Worm (Caenorhabditis elegans) whole organism, L3 larva: Measurements from ENCODE around the gene twk-16.
A peak's percentile ranks its signal among the peaks of the same experiment; 100 is the strongest.

Experiments
- R02D3.7 ChIP-seq: fragments of 150-350 bp; optimal IDR thresholded peaks from 2 replicates; lab custom pipeline; 2014; ENCODE audit warnings: missing biosample characterization, missing genetic modification characterization
- aly-2 ChIP-seq: fragments of 150-350 bp; optimal IDR thresholded peaks from 2 replicates; lab custom pipeline; 2014; ENCODE audit warnings: missing biosample characterization, missing genetic modification characterization
- ama-1 ChIP-seq: fragments of 150-350 bp; optimal IDR thresholded peaks from 2 replicates; lab custom pipeline; 2018
- ceh-16 ChIP-seq: sonication (generic microtip); optimal IDR thresholded peaks from 2 replicates; lab custom pipeline; 2017; ENCODE audit warnings: missing biosample characterization, missing genetic modification characterization
- ceh-28 ChIP-seq: fragments of 150-350 bp; optimal IDR thresholded peaks from 2 replicates; lab custom pipeline; 2014; ENCODE audit warnings: missing biosample characterization, missing genetic modification reagents, missing genetic modification characterization
- ceh-82 ChIP-seq: fragments of 150-350 bp; optimal IDR thresholded peaks from 2 replicates; lab custom pipeline; 2014; ENCODE audit warnings: missing biosample characterization, missing genetic modification characterization
- ceh-9 ChIP-seq: sonication (generic microtip); optimal IDR thresholded peaks from 2 replicates; lab custom pipeline; 2018; ENCODE audit warnings: missing biosample characterization, missing genetic modification characterization
- daf-12 ChIP-seq: fragments of 150-350 bp; optimal IDR thresholded peaks from 2 replicates; lab custom pipeline; 2014; ENCODE audit warnings: missing biosample characterization, missing genetic modification reagents, missing genetic modification characterization
- egl-27 ChIP-seq: sonication (generic microtip); optimal IDR thresholded peaks from 4 replicates; lab custom pipeline; 2017; ENCODE audit warnings: missing biosample characterization, missing genetic modification reagents, missing genetic modification characterization
- egl-5 ChIP-seq: fragments of 150-350 bp; optimal IDR thresholded peaks from 2 replicates; lab custom pipeline; 2017; ENCODE audit warnings: missing biosample characterization, missing genetic modification reagents, missing genetic modification characterization, inconsistent platforms
- elt-1 ChIP-seq: fragments of 150-350 bp; optimal IDR thresholded peaks from 2 replicates; lab custom pipeline; 2014; ENCODE audit warnings: missing biosample characterization, missing genetic modification characterization
- elt-2 ChIP-seq: sonication (generic microtip); optimal IDR thresholded peaks from 2 replicates; lab custom pipeline; 2016; ENCODE audit warnings: missing genetic modification reagents, mild to moderate bottlenecking, missing genetic modification characterization, missing compliant biosample characterization
- elt-3 ChIP-seq, 3 experiments: fragments of 150-350 bp in 1 of 3; sonication (generic microtip) in 2 of 3; optimal IDR thresholded peaks; 2 replicates in 2 of 3; 4 replicates in 1 of 3; lab custom pipeline; 2014 to 2017; ENCODE audit warnings: missing biosample characterization in 3 of 3, missing genetic modification characterization in 3 of 3
- eor-1 ChIP-seq, 2 experiments: fragments of 150-350 bp; optimal IDR thresholded peaks; 2 replicates each; lab custom pipeline; 2014 to 2018; ENCODE audit warnings: missing biosample characterization in 2 of 2, missing genetic modification characterization in 2 of 2
- fkh-10 ChIP-seq: sonication (generic microtip); optimal IDR thresholded peaks from 2 replicates; lab custom pipeline; 2017; ENCODE audit warnings: missing biosample characterization, missing genetic modification reagents, missing genetic modification characterization
- fkh-2 ChIP-seq: fragments of 150-350 bp; optimal IDR thresholded peaks from 2 replicates; lab custom pipeline; 2014; ENCODE audit warnings: missing biosample characterization, missing genetic modification reagents, missing genetic modification characterization
- fos-1 ChIP-seq: fragments of 150-350 bp; optimal IDR thresholded peaks from 2 replicates; lab custom pipeline; 2014; ENCODE audit warnings: missing biosample characterization, missing genetic modification characterization
- hmg-11 ChIP-seq: sonication (generic microtip); optimal IDR thresholded peaks from 2 replicates; lab custom pipeline; 2016; ENCODE audit warnings: missing genetic modification characterization, missing compliant biosample characterization
- jun-1 ChIP-seq: fragments of 150-350 bp; optimal IDR thresholded peaks from 2 replicates; lab custom pipeline; 2014; ENCODE audit warnings: missing biosample characterization, missing genetic modification reagents, missing genetic modification characterization
- lin-15B ChIP-seq: fragments of 150-350 bp; optimal IDR thresholded peaks from 2 replicates; lab custom pipeline; 2014; ENCODE audit warnings: missing biosample characterization, missing genetic modification characterization
- lin-39 ChIP-seq: fragments of 150-350 bp; optimal IDR thresholded peaks from 2 replicates; lab custom pipeline; 2018; ENCODE audit warnings: missing biosample characterization, missing genetic modification reagents, missing genetic modification characterization
- lsy-12 ChIP-seq: sonication (generic microtip); optimal IDR thresholded peaks from 2 replicates; lab custom pipeline; 2016; ENCODE audit warnings: mild to moderate bottlenecking, missing genetic modification characterization, missing compliant biosample characterization
- mdl-1 ChIP-seq: fragments of 150-350 bp; optimal IDR thresholded peaks from 2 replicates; lab custom pipeline; 2014; ENCODE audit warnings: missing biosample characterization, missing genetic modification characterization
- nfya-1 ChIP-seq: sonication (generic microtip); optimal IDR thresholded peaks from 2 replicates; lab custom pipeline; 2017; ENCODE audit warnings: missing genetic modification characterization, mild to moderate bottlenecking, missing compliant biosample characterization, antibody characterized with exemption, moderate library complexity; ENCODE audit not compliant: insufficient read depth
- nhr-11 ChIP-seq: fragments of 150-350 bp; optimal IDR thresholded peaks from 2 replicates; lab custom pipeline; 2014; ENCODE audit warnings: missing biosample characterization, missing genetic modification characterization
- nhr-12 ChIP-seq: fragments of 150-350 bp; optimal IDR thresholded peaks from 2 replicates; lab custom pipeline; 2014; ENCODE audit warnings: missing biosample characterization, missing genetic modification characterization
- nhr-23 ChIP-seq: fragments of 150-350 bp; optimal IDR thresholded peaks from 2 replicates; lab custom pipeline; 2014; ENCODE audit warnings: missing biosample characterization, missing genetic modification reagents, missing genetic modification characterization
- nhr-237 ChIP-seq: fragments of 150-350 bp; optimal IDR thresholded peaks from 2 replicates; lab custom pipeline; 2014; ENCODE audit warnings: missing biosample characterization, missing genetic modification characterization
- nhr-25 ChIP-seq: sonication (generic microtip); optimal IDR thresholded peaks from 2 replicates; lab custom pipeline; 2017; ENCODE audit warnings: missing biosample characterization, missing genetic modification characterization
- nhr-43 ChIP-seq: sonication (generic microtip); optimal IDR thresholded peaks from 2 replicates; lab custom pipeline; 2016; ENCODE audit warnings: mild to moderate bottlenecking, missing genetic modification characterization, missing compliant biosample characterization; ENCODE audit not compliant: poor library complexity, severe bottlenecking
- nhr-67 ChIP-seq: fragments of 150-350 bp; optimal IDR thresholded peaks from 2 replicates; lab custom pipeline; 2014; ENCODE audit warnings: missing biosample characterization, missing genetic modification characterization
- nhr-76 ChIP-seq: fragments of 150-350 bp; sonication (generic microtip); optimal IDR thresholded peaks from 5 replicates; lab custom pipeline; 2014; ENCODE audit warnings: missing biosample characterization, missing genetic modification characterization
- nhr-77 ChIP-seq: fragments of 150-350 bp; optimal IDR thresholded peaks from 2 replicates; lab custom pipeline; 2014; ENCODE audit warnings: missing biosample characterization, missing genetic modification characterization
- pha-4 ChIP-seq: fragments of 150-350 bp; optimal IDR thresholded peaks from 2 replicates; lab custom pipeline; 2014; ENCODE audit warnings: missing biosample characterization, missing genetic modification reagents, missing genetic modification characterization
- pqm-1 ChIP-seq: fragments of 150-350 bp; optimal IDR thresholded peaks from 2 replicates; lab custom pipeline; 2017; ENCODE audit warnings: missing biosample characterization, missing genetic modification characterization, inconsistent platforms
- sea-2 ChIP-seq: fragments of 150-350 bp; sonication (generic microtip); optimal IDR thresholded peaks from 4 replicates; lab custom pipeline; 2014; ENCODE audit warnings: missing biosample characterization, missing genetic modification reagents, missing genetic modification characterization
- skn-1 ChIP-seq: fragments of 150-350 bp; optimal IDR thresholded peaks from 2 replicates; lab custom pipeline; 2014; ENCODE audit warnings: missing biosample characterization, missing genetic modification characterization
- snpc-4 ChIP-seq: fragments of 150-350 bp; optimal IDR thresholded peaks from 2 replicates; lab custom pipeline; 2014; ENCODE audit warnings: missing biosample characterization, missing genetic modification characterization
- tbx-2 ChIP-seq: sonication (generic microtip); optimal IDR thresholded peaks from 2 replicates; lab custom pipeline; 2016; ENCODE audit warnings: mild to moderate bottlenecking, missing genetic modification characterization, missing compliant biosample characterization
- unc-39 ChIP-seq: sonication (generic microtip); optimal IDR thresholded peaks from 4 replicates; lab custom pipeline; 2017; ENCODE audit warnings: missing biosample characterization, missing genetic modification characterization
- unc-62 ChIP-seq: fragments of 150-350 bp; sonication (generic microtip); optimal IDR thresholded peaks from 4 replicates; lab custom pipeline; 2014; ENCODE audit warnings: missing biosample characterization, missing genetic modification reagents, missing genetic modification characterization
- zag-1 ChIP-seq: fragments of 150-350 bp; optimal IDR thresholded peaks from 2 replicates; lab custom pipeline; 2014; ENCODE audit warnings: missing biosample characterization, missing genetic modification characterization
- ztf-11 ChIP-seq: fragments of 150-350 bp; optimal IDR thresholded peaks from 2 replicates; lab custom pipeline; 2014; ENCODE audit warnings: missing biosample characterization, missing genetic modification characterization
- ztf-4 ChIP-seq: fragments of 150-350 bp; optimal IDR thresholded peaks from 2 replicates; lab custom pipeline; 2014; ENCODE audit warnings: missing biosample characterization, missing genetic modification characterization

The twk-16 gene

DNA sequence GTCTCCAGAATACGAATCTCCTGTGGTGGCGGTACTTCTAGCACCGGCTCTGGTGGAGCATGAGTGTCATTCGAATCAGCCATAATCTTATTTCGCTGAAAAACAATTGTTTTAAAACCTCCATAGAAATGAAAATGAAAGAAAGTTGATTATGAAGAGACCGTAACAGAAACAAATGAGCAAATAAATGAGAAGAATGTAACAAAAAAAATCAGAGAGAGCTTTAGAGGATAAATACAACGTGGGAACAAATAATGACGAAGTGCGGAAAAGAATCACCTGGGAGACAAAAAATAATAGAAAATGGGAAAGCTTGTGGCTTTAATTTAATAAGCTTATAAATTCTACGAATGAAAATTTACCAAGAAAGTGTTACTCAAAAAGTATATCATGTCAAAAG, 46.1 kb downstream of the twk-16 start, which contains the start of gene spc-1:
Gene spc-1, minus strand, starts transcription at position 101 of the 400 bp plus-strand sequence.
- TF ChIP-seq elt-1 (tag; lab: Kevin White, UChicago), result no peak
- TF ChIP-seq pqm-1 (tag; lab: Kevin White, UChicago), result peak; percentile 47
- no peak for TF ChIP-seq nhr-76

DNA sequence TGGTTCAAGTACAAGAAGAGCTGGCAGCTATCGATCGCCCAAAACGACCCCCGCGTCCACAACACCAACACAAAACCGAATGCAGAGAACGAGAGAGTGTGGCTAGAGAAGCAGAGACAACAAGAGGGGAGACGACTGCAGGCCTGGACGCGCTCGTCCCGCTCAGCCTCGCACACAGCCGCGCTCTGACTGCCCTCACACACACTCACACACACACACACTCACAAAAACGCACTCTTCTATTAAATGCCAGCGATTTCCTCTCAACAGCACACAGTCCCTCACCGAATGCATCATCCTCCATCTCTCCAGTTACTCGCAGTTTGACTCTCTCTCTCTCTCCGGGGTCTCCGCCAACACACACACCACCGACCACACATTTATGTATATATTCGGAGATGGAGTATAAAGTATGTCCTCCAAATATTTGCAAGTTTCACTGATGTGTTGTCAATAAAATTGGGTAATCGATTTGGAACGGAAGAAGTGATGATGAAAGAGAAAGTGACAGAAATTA, 46.8 kb downstream of the twk-16 start:
- no peak for TF ChIP-seq daf-12 (tag; lab: Kevin White, UChicago)
- peak; percentile 96 for TF ChIP-seq jun-1
- TF ChIP-seq snpc-4 (tag; lab: Kevin White, UChicago), result peak; percentile 51
- TF ChIP-seq nhr-12 (tag; lab: Kevin White, UChicago), result no peak
- no peak for TF ChIP-seq ceh-9 (tag; lab: Kevin White, UChicago)
- TF ChIP-seq fkh-2 (tag; lab: Kevin White, UChicago), result peak; percentile 28
- TF ChIP-seq nhr-76, result no peak
- peak; percentile 93 for TF ChIP-seq fos-1
- TF ChIP-seq nhr-43 (tag; lab: Kevin White, UChicago), result peak; percentile 76
- peak; percentile 98 for TF ChIP-seq pha-4 (tag; lab: Kevin White, UChicago)
- TF ChIP-seq elt-2 (tag; lab: Kevin White, UChicago), result peak; percentile 92
- TF ChIP-seq ceh-82 (tag; lab: Kevin White, UChicago), result peak; percentile 68
- no peak for TF ChIP-seq nhr-77 (tag; lab: Kevin White, UChicago)
- TF ChIP-seq nhr-237 (tag; lab: Kevin White, UChicago), result no peak
- peak; percentile 78 for TF ChIP-seq elt-1 (tag; lab: Kevin White, UChicago)
- TF ChIP-seq lsy-12, result peak; percentile 92
- no peak for TF ChIP-seq eor-1 (tag; optimal IDR thresholded peaks at IDR 0.05; lab: Kevin White, UChicago)
- TF ChIP-seq ceh-16 (tag; lab: Kevin White, UChicago), result no peak
- peak; percentile 43 for TF ChIP-seq R02D3.7 (tag; lab: Kevin White, UChicago)
- TF ChIP-seq unc-39 (tag; lab: Kevin White, UChicago), result no peak
- TF ChIP-seq nhr-11, result peak; percentile 87
- TF ChIP-seq ceh-28 (tag; lab: Kevin White, UChicago), result peak; percentile 80
- TF ChIP-seq lin-39 (tag; lab: Kevin White, UChicago), result peak; percentile 99
- TF ChIP-seq skn-1 (tag; lab: Kevin White, UChicago), result peak; percentile 87
- TF ChIP-seq fkh-10, result peak; percentile 67
- TF ChIP-seq hmg-11, result peak; percentile 97
- peak; percentile 95 for TF ChIP-seq nhr-25 (tag; lab: Kevin White, UChicago)
- TF ChIP-seq aly-2 (tag; lab: Kevin White, UChicago), result peak; percentile 11
- peak; percentile 86 for TF ChIP-seq egl-27 (tag; lab: Kevin White, UChicago)
- TF ChIP-seq ama-1 (lab: Kevin White, UChicago), result peak; percentile 29
- no peak for TF ChIP-seq sea-2 (GFP tag; lab: Kevin White, UChicago)
- TF ChIP-seq zag-1 (tag; lab: Kevin White, UChicago), result peak; percentile 60
- no peak for TF ChIP-seq nhr-67 (tag; lab: Kevin White, UChicago)
- TF ChIP-seq egl-5 (tag; lab: Kevin White, UChicago), result peak; percentile 78
- TF ChIP-seq nhr-23 (tag; lab: Kevin White, UChicago), result peak; percentile 79
- TF ChIP-seq unc-62, result peak; percentile 90
- peak; percentile 92 for TF ChIP-seq nfya-1 (tag; lab: Kevin White, UChicago)
- no peak for TF ChIP-seq ztf-11 (tag; lab: Kevin White, UChicago)
- peak in 1 of 3 experiments; percentile 4 for TF ChIP-seq elt-3 (tag; optimal IDR thresholded peaks at IDR 0.05; lab: Kevin White, UChicago)
- peak; percentile 72 for TF ChIP-seq pqm-1 (tag; lab: Kevin White, UChicago)
- TF ChIP-seq tbx-2 (tag; lab: Kevin White, UChicago), result peak; percentile 86
- peak; percentile 65 for TF ChIP-seq lin-15B
- peak; percentile 54 for TF ChIP-seq mdl-1 (tag; lab: Kevin White, UChicago)
- peak; percentile 76 for TF ChIP-seq ztf-4 (tag; lab: Kevin White, UChicago)
